Fruit fly (Drosophila melanogaster) whole organism, embryonic: ENCODE data around the gene Hasp.

ENCODE experiments used
- Abd-B ChIP-seq: fragments of 200-800 bp; sonication (Bioruptor generic); optimal IDR thresholded peaks from 2 replicates; lab custom pipeline; 2018; ENCODE audit warnings: missing biosample characterization, mild to moderate bottlenecking, missing genetic modification characterization, moderate library complexity
- Aef1 ChIP-seq: fragments of 200-800 bp; sonication (Bioruptor generic); IDR thresholded peaks from 3 replicates; pipeline ENCODE4 v1.3.6; 2022; ENCODE audit warnings: missing biosample characterization, missing genetic modification characterization
- CG10147 ChIP-seq: fragments of 200-800 bp; sonication (Bioruptor generic); optimal IDR thresholded peaks from 2 replicates; lab custom pipeline; 2019; ENCODE audit warnings: missing biosample characterization, mild to moderate bottlenecking, missing genetic modification characterization, moderate library complexity
- CG1024 ChIP-seq: fragments of 200-800 bp; sonication (Bioruptor generic); IDR thresholded peaks from 2 replicates; pipeline ENCODE4 v1.3.6; 2022; ENCODE audit warnings: missing biosample characterization, missing genetic modification characterization
- CG10267 ChIP-seq: fragments of 200-800 bp; sonication (Bioruptor generic); optimal IDR thresholded peaks from 2 replicates; lab custom pipeline; 2018; ENCODE audit warnings: missing biosample characterization, mild to moderate bottlenecking, missing genetic modification characterization, moderate library complexity
- CG10366 ChIP-seq: fragments of 200-800 bp; sonication (Bioruptor generic); IDR thresholded peaks from 2 replicates; pipeline ENCODE4 v1.3.6; 2022; ENCODE audit warnings: missing biosample characterization, missing genetic modification characterization
- CG11085 ChIP-seq: fragments of 200-800 bp; sonication (Bioruptor generic); IDR thresholded peaks from 2 replicates; pipeline ENCODE4 v1.3.6; 2022; ENCODE audit warnings: missing biosample characterization, missing genetic modification characterization
- CG13624 ChIP-seq: fragments of 200-800 bp; sonication (Bioruptor generic); optimal IDR thresholded peaks from 2 replicates; lab custom pipeline; 2016; ENCODE audit warnings: missing biosample characterization, missing genetic modification characterization
- CG13775 ChIP-seq: fragments of 200-800 bp; sonication (Bioruptor generic); optimal IDR thresholded peaks from 3 replicates; lab custom pipeline; 2017; ENCODE audit warnings: missing biosample characterization, mild to moderate bottlenecking, missing genetic modification characterization
- CG14014 ChIP-seq: fragments of 200-800 bp; sonication (Bioruptor generic); IDR thresholded peaks from 2 replicates; pipeline ENCODE4 v1.3.6; 2022; ENCODE audit warnings: missing biosample characterization, missing genetic modification characterization
- CG14860 ChIP-seq: fragments of 200-800 bp; sonication (Bioruptor generic); IDR thresholded peaks from 3 replicates; pipeline ENCODE4 v1.3.6; 2022; ENCODE audit warnings: missing biosample characterization, missing genetic modification characterization; ENCODE audit not compliant: partially characterized antibody
- CG15514 ChIP-seq: fragments of 200-800 bp; sonication (Bioruptor generic); optimal IDR thresholded peaks from 3 replicates; lab custom pipeline; 2017; ENCODE audit warnings: missing biosample characterization, missing genetic modification characterization, mild to moderate bottlenecking, moderate library complexity, missing genetic modification reagents
- CG17186 ChIP-seq: fragments of 200-800 bp; sonication (Bioruptor generic); optimal IDR thresholded peaks from 3 replicates; lab custom pipeline; 2017; ENCODE audit warnings: missing biosample characterization, missing genetic modification reagents, missing genetic modification characterization
- CG17361 ChIP-seq: fragments of 200-800 bp; sonication (Bioruptor generic); IDR thresholded peaks from 3 replicates; pipeline ENCODE4 v1.3.6; 2022; ENCODE audit warnings: missing biosample characterization, missing genetic modification characterization
- CG2120 ChIP-seq: fragments of 200-800 bp; sonication (Bioruptor generic); optimal IDR thresholded peaks from 3 replicates; lab custom pipeline; 2016; ENCODE audit warnings: missing biosample characterization, missing genetic modification characterization
- CG33213 ChIP-seq: fragments of 200-800 bp; sonication (Bioruptor generic); optimal IDR thresholded peaks from 3 replicates; lab custom pipeline; 2016; ENCODE audit warnings: missing biosample characterization, missing genetic modification characterization
- CG3726 ChIP-seq: fragments of 200-800 bp; sonication (Bioruptor generic); IDR thresholded peaks from 3 replicates; pipeline ENCODE4, ENCODE4 v1.3.6; 2022; ENCODE audit warnings: missing biosample characterization, missing genetic modification characterization
- CG42726 ChIP-seq: fragments of 200-800 bp; sonication (Bioruptor generic); IDR thresholded peaks from 2 replicates; pipeline ENCODE4 v1.3.6; 2022; ENCODE audit warnings: missing biosample characterization, missing genetic modification characterization; ENCODE audit not compliant: partially characterized antibody
- CG4617 ChIP-seq: fragments of 200-800 bp; sonication (Bioruptor generic); optimal IDR thresholded peaks from 3 replicates; lab custom pipeline; 2016; ENCODE audit warnings: missing biosample characterization, missing genetic modification characterization, borderline replicate concordance
- CG6791 ChIP-seq: fragments of 200-800 bp; sonication (Bioruptor generic); IDR thresholded peaks from 3 replicates; pipeline ENCODE4 v1.3.6; 2022; ENCODE audit warnings: missing biosample characterization, missing genetic modification characterization; ENCODE audit not compliant: partially characterized antibody
- CG7745 ChIP-seq: fragments of 200-800 bp; sonication (Bioruptor generic); optimal IDR thresholded peaks from 2 replicates; lab custom pipeline; 2018; ENCODE audit warnings: missing biosample characterization, mild to moderate bottlenecking, missing genetic modification characterization, moderate library complexity
- Dbx ChIP-seq: fragments of 200-800 bp; sonication (Bioruptor generic); IDR thresholded peaks from 3 replicates; pipeline ENCODE4 v1.3.6; 2022; ENCODE audit warnings: missing biosample characterization, missing genetic modification characterization
- Doc2 ChIP-seq: fragments of 200-800 bp; sonication (Bioruptor generic); IDR thresholded peaks from 2 replicates; pipeline ENCODE4 v1.3.6; 2022; ENCODE audit warnings: missing biosample characterization, missing genetic modification characterization
- Doc3 ChIP-seq: fragments of 200-800 bp; sonication (Bioruptor generic); IDR thresholded peaks from 3 replicates; pipeline ENCODE4 v1.3.6; 2022; ENCODE audit warnings: missing biosample characterization, missing genetic modification characterization; ENCODE audit not compliant: partially characterized antibody
- E2f2 ChIP-seq: fragments of 200-800 bp; sonication (Bioruptor generic); IDR thresholded peaks from 2 replicates; pipeline ENCODE4 v1.3.6; 2022; ENCODE audit warnings: missing biosample characterization, missing genetic modification characterization
- Fer1 ChIP-seq: fragments of 200-800 bp; sonication (Bioruptor generic); optimal IDR thresholded peaks from 2 replicates; lab custom pipeline; 2017; ENCODE audit warnings: missing biosample characterization, mild to moderate bottlenecking, missing genetic modification characterization
- H2.0 ChIP-seq: fragments of 200-800 bp; sonication (Bioruptor generic); IDR thresholded peaks from 2 replicates; pipeline ENCODE4 v1.3.6; 2022; ENCODE audit warnings: missing biosample characterization, missing genetic modification characterization
- HLHmδ ChIP-seq: fragments of 200-800 bp; sonication (Bioruptor generic); optimal IDR thresholded peaks from 2 replicates; lab custom pipeline; 2018; ENCODE audit warnings: missing biosample characterization, mild to moderate bottlenecking, missing genetic modification characterization, moderate library complexity
- Hey ChIP-seq: fragments of 200-800 bp; sonication (Bioruptor generic); optimal IDR thresholded peaks from 3 replicates; lab custom pipeline; 2018; ENCODE audit warnings: missing biosample characterization, mild to moderate bottlenecking, missing genetic modification characterization
- Max ChIP-seq: fragments of 200-800 bp; sonication (Bioruptor generic); optimal IDR thresholded peaks from 2 replicates; lab custom pipeline; 2016; ENCODE audit warnings: missing biosample characterization, mild to moderate bottlenecking, missing genetic modification characterization
- Mes4 ChIP-seq: fragments of 200-800 bp; sonication (Bioruptor generic); optimal IDR thresholded peaks from 2 replicates; lab custom pipeline; 2016; ENCODE audit warnings: missing biosample characterization, missing genetic modification characterization
- Myb ChIP-seq: fragments of 200-800 bp; sonication (Bioruptor generic); optimal IDR thresholded peaks from 2 replicates; lab custom pipeline; 2016; ENCODE audit warnings: missing biosample characterization, missing genetic modification characterization
- Opbp ChIP-seq: fragments of 200-800 bp; sonication (Bioruptor generic); IDR thresholded peaks from 3 replicates; pipeline ENCODE4 v1.3.6; 2022; ENCODE audit warnings: missing biosample characterization, missing genetic modification characterization; ENCODE audit not compliant: partially characterized antibody
- Poxn ChIP-seq: fragments of 200-800 bp; sonication (Bioruptor generic); IDR thresholded peaks from 2 replicates; pipeline ENCODE4 v1.3.6; 2022; ENCODE audit warnings: missing biosample characterization, missing genetic modification characterization
- Sin3A ChIP-seq: fragments of >200 bp; optimal IDR thresholded peaks from 2 replicates; lab custom pipeline; 2018
- al ChIP-seq: fragments of 200-800 bp; sonication (Bioruptor generic); IDR thresholded peaks from 2 replicates; pipeline ENCODE4 v1.3.6; 2022; ENCODE audit warnings: missing biosample characterization, missing genetic modification characterization
- ato ChIP-seq: fragments of 200-800 bp; sonication (Bioruptor generic); IDR thresholded peaks from 2 replicates; pipeline ENCODE4 v1.3.6; 2022; ENCODE audit warnings: missing biosample characterization, missing genetic modification characterization; ENCODE audit not compliant: partially characterized antibody
- gfzf ChIP-seq: fragments of 200-800 bp; sonication (Bioruptor generic); optimal IDR thresholded peaks from 2 replicates; lab custom pipeline; 2016; ENCODE audit warnings: missing biosample characterization, mild to moderate bottlenecking, missing genetic modification characterization, moderate library complexity
- gt ChIP-seq: fragments of 200-800 bp; sonication (Bioruptor generic); IDR thresholded peaks from 2 replicates; pipeline ENCODE4 v1.3.6; 2022; ENCODE audit warnings: missing biosample characterization, missing genetic modification characterization
- h ChIP-seq: fragments of >200 bp; optimal IDR thresholded peaks from 2 replicates; lab custom pipeline; 2017
- hb ChIP-seq: fragments of 200-800 bp; sonication (Bioruptor generic); IDR thresholded peaks from 3 replicates; pipeline ENCODE4 v1.3.6; 2022; ENCODE audit warnings: missing biosample characterization, missing genetic modification characterization; ENCODE audit not compliant: partially characterized antibody
- hbn ChIP-seq: fragments of 200-800 bp; sonication (Bioruptor generic); IDR thresholded peaks from 2 replicates; pipeline ENCODE4 v1.3.6; 2022; ENCODE audit warnings: missing biosample characterization, missing genetic modification characterization; ENCODE audit not compliant: partially characterized antibody
- jing ChIP-seq: fragments of 200-800 bp; sonication (Bioruptor generic); optimal IDR thresholded peaks from 2 replicates; lab custom pipeline; 2018; ENCODE audit warnings: missing biosample characterization, mild to moderate bottlenecking, missing genetic modification characterization
- ken ChIP-seq: fragments of 200-800 bp; sonication (Bioruptor generic); IDR thresholded peaks from 3 replicates; pipeline ENCODE4 v1.3.6; 2022; ENCODE audit warnings: missing biosample characterization, missing genetic modification characterization
- knrl ChIP-seq: fragments of 200-800 bp; sonication (Bioruptor generic); IDR thresholded peaks from 3 replicates; pipeline ENCODE4 v1.3.6; 2022; ENCODE audit warnings: missing biosample characterization, missing genetic modification characterization; ENCODE audit not compliant: partially characterized antibody
- lov ChIP-seq, 2 experiments: fragments of 200-800 bp in 1 of 2; fragments of >200 bp in 1 of 2; sonication (Bioruptor generic) in 1 of 2; IDR thresholded peaks in 1 of 2; optimal IDR thresholded peaks in 1 of 2; 2 replicates in 1 of 2; 3 replicates in 1 of 2; pipeline versions ENCODE4 v1.3.6 to Lab custom; 2017 to 2022; ENCODE audit warnings: missing biosample characterization in 1 of 2, missing genetic modification characterization in 1 of 2
- nerfin-1 ChIP-seq: fragments of 200-800 bp; sonication (Bioruptor generic); optimal IDR thresholded peaks from 3 replicates; lab custom pipeline; 2019; ENCODE audit warnings: missing biosample characterization, mild to moderate bottlenecking, missing genetic modification characterization, moderate library complexity
- otp ChIP-seq: fragments of 200-800 bp; sonication (Bioruptor generic); IDR thresholded peaks from 3 replicates; pipeline ENCODE4, ENCODE4 v1.3.6; 2022; ENCODE audit warnings: missing biosample characterization, missing genetic modification characterization
- rib ChIP-seq: fragments of 200-800 bp; sonication (Bioruptor generic); IDR thresholded peaks from 2 replicates; pipeline ENCODE4 v1.3.6; 2022; ENCODE audit warnings: missing biosample characterization, missing genetic modification characterization
- slou ChIP-seq: fragments of 200-800 bp; sonication (Bioruptor generic); optimal IDR thresholded peaks from 3 replicates; lab custom pipeline; 2016; ENCODE audit warnings: missing biosample characterization, missing genetic modification characterization
- unc-4 ChIP-seq: fragments of 200-800 bp; sonication (Bioruptor generic); IDR thresholded peaks from 2 replicates; pipeline ENCODE4 v1.3.6; 2022; ENCODE audit warnings: missing biosample characterization, missing genetic modification characterization; ENCODE audit not compliant: partially characterized antibody

Hasp gene

DNA sequence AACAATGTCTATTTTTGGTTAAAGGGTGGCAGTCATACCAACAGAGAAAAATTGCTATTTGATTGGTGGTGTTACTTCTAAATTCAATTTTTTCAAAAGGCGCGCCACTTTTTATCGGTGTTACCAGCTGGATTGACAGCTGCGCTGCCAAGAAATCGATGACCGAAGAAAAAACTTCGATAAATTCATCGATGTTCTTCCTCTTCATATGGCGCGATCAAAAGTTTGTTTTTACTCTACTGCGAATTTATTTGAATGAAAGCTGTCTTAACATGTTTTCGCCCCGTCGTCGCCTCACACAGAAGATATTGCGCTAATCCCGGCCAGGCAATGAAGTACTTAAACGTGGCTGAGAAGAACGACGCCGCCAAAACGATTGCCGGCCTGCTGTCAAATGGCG, 19.0 kb downstream of the Hasp start, which contains the start of gene Top3alpha (continued):
- TF ChIP-seq CG14014 = no peak
- no peak for TF ChIP-seq ken (GFP tag; lab: Robert Waterston, UW)
- no peak for TF ChIP-seq Aef1
- TF ChIP-seq E2f2 (GFP tag; lab: Robert Waterston, UW) = peak; percentile 99
- no peak for TF ChIP-seq CG4617 (GFP tag; lab: Kevin White, UChicago)
- TF ChIP-seq CG42726 (GFP tag; lab: Robert Waterston, UW) = peak; percentile 14; the same call in 1 of the 2 replicates
- TF ChIP-seq Mes4 (GFP tag; lab: Kevin White, UChicago) = no peak
- peak; percentile 57 for TF ChIP-seq hbn (GFP tag; lab: Robert Waterston, UW)
- peak; percentile 58 for TF ChIP-seq Doc3 (GFP tag; lab: Robert Waterston, UW)
- TF ChIP-seq h (lab: Kevin White, UChicago) = no peak
- peak; percentile 21 for TF ChIP-seq CG10267 (tag; lab: Kevin White, UChicago)
- no peak for TF ChIP-seq CG1024
- TF ChIP-seq CG14860 = peak; percentile 57; the same call in 1 of the 3 replicates
- peak; percentile 58 for TF ChIP-seq CG15514 (GFP tag; lab: Kevin White, UChicago)
- no peak for TF ChIP-seq CG3726 (GFP tag; lab: Robert Waterston, UW)
- TF ChIP-seq CG7745 (tag; lab: Kevin White, UChicago) = no peak
- no peak for TF ChIP-seq Hey
- TF ChIP-seq CG10147 (GFP tag; lab: Kevin White, UChicago) = no peak
- no peak for TF ChIP-seq Max (GFP tag; lab: Kevin White, UChicago)
- TF ChIP-seq HLHmδ = no peak
- no peak for TF ChIP-seq CG11085
- peak; percentile 72 for TF ChIP-seq CG17186
- TF ChIP-seq H2.0 = no peak
- peak; percentile 48 for TF ChIP-seq Sin3A (lab: Kevin White, UChicago)
- peak; percentile 30 for TF ChIP-seq CG13624 (GFP tag; lab: Kevin White, UChicago)
- no peak for TF ChIP-seq gt (GFP tag; lab: Robert Waterston, UW)
- peak; percentile 70 for TF ChIP-seq unc-4 (GFP tag; lab: Robert Waterston, UW)
- no peak for TF ChIP-seq lov (optimal IDR thresholded peaks at IDR 0.05; lab: Kevin White, UChicago)
- no peak for TF ChIP-seq lov (GFP tag; IDR thresholded peaks at IDR 0.05; lab: Robert Waterston, UW)
- no peak for TF ChIP-seq rib (GFP tag; lab: Robert Waterston, UW)
- TF ChIP-seq Poxn (GFP tag; lab: Robert Waterston, UW) = no peak
- no peak for TF ChIP-seq CG2120 (GFP tag; lab: Kevin White, UChicago)
- TF ChIP-seq CG17361 (GFP tag; lab: Robert Waterston, UW) = no peak
- TF ChIP-seq CG33213 = no peak
- no peak for TF ChIP-seq otp (GFP tag; lab: Robert Waterston, UW)
- no peak for TF ChIP-seq Doc2 (GFP tag; lab: Robert Waterston, UW)
- TF ChIP-seq Opbp (GFP tag; lab: Robert Waterston, UW) = peak; percentile 75
- TF ChIP-seq Myb = peak; percentile 25
- no peak for TF ChIP-seq CG10366
- TF ChIP-seq jing (GFP tag; lab: Kevin White, UChicago) = no peak
- no peak for TF ChIP-seq Abd-B
- TF ChIP-seq slou (GFP tag; lab: Kevin White, UChicago) = no peak
- no peak for TF ChIP-seq Fer1 (GFP tag; lab: Kevin White, UChicago)
- TF ChIP-seq Dbx (GFP tag; lab: Robert Waterston, UW) = no peak
- peak; percentile 44; the same call in 2 of the 3 replicates for TF ChIP-seq knrl
- TF ChIP-seq nerfin-1 (tag; lab: Kevin White, UChicago) = peak; percentile 14
- TF ChIP-seq CG13775 (GFP tag; lab: Kevin White, UChicago) = no peak
- TF ChIP-seq al (GFP tag; lab: Robert Waterston, UW) = no peak
- peak; percentile 68 for TF ChIP-seq CG6791 (GFP tag; lab: Robert Waterston, UW)
- peak; percentile 71; the same call in 2 of the 3 replicates for TF ChIP-seq hb (GFP tag; lab: Robert Waterston, UW)
- peak; percentile 72 for TF ChIP-seq gfzf (GFP tag; lab: Kevin White, UChicago)
- peak; percentile 38; the same call in 1 of the 2 replicates for TF ChIP-seq ato (GFP tag; lab: Robert Waterston, UW)
